Comparison of ENCODE assay signal across 1 fruit fly cellular context in the genomic region with DNA sequence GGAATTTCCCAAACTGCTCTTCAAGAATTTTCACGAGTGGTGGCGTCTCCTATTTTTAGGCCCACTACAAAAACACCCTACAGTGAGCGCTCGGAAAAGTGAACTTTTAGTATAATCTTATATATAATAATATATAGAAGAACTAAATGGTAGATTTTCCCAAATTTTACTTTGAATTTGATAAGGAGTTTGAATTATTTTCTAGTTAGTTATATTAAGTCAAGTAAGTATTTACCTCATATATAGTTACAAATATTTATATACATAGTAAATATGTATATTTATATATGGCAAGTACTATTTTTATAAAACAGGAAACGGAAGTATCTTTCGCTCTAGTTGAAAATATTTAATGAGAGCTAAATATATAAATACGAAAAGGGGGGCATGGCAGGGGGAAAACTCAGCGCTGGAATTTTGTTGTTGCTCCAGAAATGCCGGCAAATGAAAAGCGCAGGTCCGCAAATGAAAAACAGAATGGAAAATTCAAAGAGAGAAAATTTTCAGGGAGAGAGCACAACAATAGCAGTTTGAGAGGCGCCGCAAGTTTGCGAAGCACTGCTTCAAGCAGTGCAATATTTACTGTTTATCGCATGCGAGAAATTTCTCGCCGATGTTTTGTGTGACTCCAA.
A peak's percentile ranks its signal among the peaks of the same experiment; 100 is the strongest.
TF ChIP-seq lines count a peak whose summit lies in the region.

No protein-coding gene starts in this region.

TF ChIP-seq in whole organism, embryonic, 481 proteins besides CTCF, POLR2A, EP300 and RAD21 (continued from another document and continues in another):
- TF ChIP-seq CG14860 (GFP tag; IDR thresholded peaks at IDR 0.05; lab: Robert Waterston, UW; ENCODE audit: partially characterized antibody) (peak; percentile 45; the same call in 1 of the 3 replicates), Ada2b (GFP tag; IDR thresholded peaks at IDR 0.05; lab: Robert Waterston, UW) (no peak), CG11093 (GFP tag; IDR thresholded peaks at IDR 0.05; lab: Robert Waterston, UW) (no peak), CG2712 (tag; optimal IDR thresholded peaks at IDR 0.05; lab: Kevin White, UChicago) (peak; percentile 70), CG7963 (GFP tag; IDR thresholded peaks at IDR 0.05; lab: Robert Waterston, UW; ENCODE audit: partially characterized antibody) (peak; percentile 26; the same call in 1 of the 3 replicates), CG7928 (GFP tag; optimal IDR thresholded peaks at IDR 0.05; lab: Kevin White, UChicago) (no peak), bigmax (GFP tag; optimal IDR thresholded peaks at IDR 0.05; lab: Kevin White, UChicago) (no peak), CG11696 (GFP tag; IDR thresholded peaks at IDR 0.05; lab: Robert Waterston, UW) (no peak), ttk (GFP tag; IDR thresholded peaks at IDR 0.05; lab: Robert Waterston, UW) (no peak), Deaf1 (tag; optimal IDR thresholded peaks at IDR 0.05; lab: Kevin White, UChicago) (peak; percentile 7), zen2 (GFP tag; IDR thresholded peaks at IDR 0.05; lab: Robert Waterston, UW; ENCODE audit: partially characterized antibody) (no peak), CG12219 (GFP tag; optimal IDR thresholded peaks at IDR 0.05; lab: Kevin White, UChicago) (peak; percentile 5), Xrp1 (GFP tag; IDR thresholded peaks at IDR 0.05; lab: Robert Waterston, UW) (peak; percentile 9; the same call in 1 of the 2 replicates), Bgb (GFP tag; IDR thresholded peaks at IDR 0.05; lab: Robert Waterston, UW; ENCODE audit: partially characterized antibody) (peak; percentile 84), peb (GFP tag; IDR thresholded peaks at IDR 0.05; lab: Robert Waterston, UW) (no peak), jumu (GFP tag; optimal IDR thresholded peaks at IDR 0.05; lab: Kevin White, UChicago) (no peak), BtbVII (GFP tag; optimal IDR thresholded peaks at IDR 0.05; lab: Kevin White, UChicago) (peak; percentile 36), org-1 (GFP tag; optimal IDR thresholded peaks at IDR 0.05; lab: Kevin White, UChicago) (no peak), gro (GFP tag; optimal IDR thresholded peaks at IDR 0.05; lab: Kevin White, UChicago) (no peak), Optix (GFP tag; IDR thresholded peaks at IDR 0.05; lab: Robert Waterston, UW) (no peak; the same call in 2 of the 3 replicates), NC2β (GFP tag; optimal IDR thresholded peaks at IDR 0.05; lab: Kevin White, UChicago) (no peak), CG15696 (tag; optimal IDR thresholded peaks at IDR 0.05; lab: Kevin White, UChicago) (no peak), Jarid2 (GFP tag; optimal IDR thresholded peaks at IDR 0.05; lab: Kevin White, UChicago) (no peak), Myb (GFP tag; optimal IDR thresholded peaks at IDR 0.05; lab: Kevin White, UChicago) (no peak), lmd (GFP tag; IDR thresholded peaks at IDR 0.05; lab: Robert Waterston, UW) (no peak), Nf-YC (tag; optimal IDR thresholded peaks at IDR 0.05; lab: Kevin White, UChicago) (peak; percentile 53), CG6689 (GFP tag; IDR thresholded peaks at IDR 0.05; lab: Robert Waterston, UW) (no peak), Dad (GFP tag; optimal IDR thresholded peaks at IDR 0.05; lab: Kevin White, UChicago) (no peak), seq (GFP tag; IDR thresholded peaks at IDR 0.05; lab: Robert Waterston, UW) (no peak), Med (GFP tag; lab: Kevin White, UChicago) (peak; percentile 87), CG4820 (GFP tag; optimal IDR thresholded peaks at IDR 0.05; lab: Kevin White, UChicago) (no peak), Rfx (GFP tag; IDR thresholded peaks at IDR 0.05; lab: Robert Waterston, UW) (peak; percentile 12; the same call in 1 of the 2 replicates), CG17385 (GFP tag; optimal IDR thresholded peaks at IDR 0.05; lab: Kevin White, UChicago) (peak; percentile 35), Poxn (GFP tag; IDR thresholded peaks at IDR 0.05; lab: Robert Waterston, UW) (no peak), CG3726 (GFP tag; IDR thresholded peaks at IDR 0.05; lab: Robert Waterston, UW) (no peak), nom (GFP tag; optimal IDR thresholded peaks at IDR 0.05; lab: Kevin White, UChicago) (no peak), chn (GFP tag; optimal IDR thresholded peaks at IDR 0.05; lab: Kevin White, UChicago) (no peak), scrt (GFP tag; optimal IDR thresholded peaks at IDR 0.05; lab: Kevin White, UChicago) (peak; percentile 31), fd102C (GFP tag; optimal IDR thresholded peaks at IDR 0.05; lab: Kevin White, UChicago) (no peak), Pdp1 (GFP tag; optimal IDR thresholded peaks at IDR 0.05; lab: Kevin White, UChicago) (no peak), pzg (GFP tag; optimal IDR thresholded peaks at IDR 0.05; lab: Kevin White, UChicago) (no peak), gcm2 (GFP tag; optimal IDR thresholded peaks at IDR 0.05; lab: Kevin White, UChicago) (no peak), toy (GFP tag; IDR thresholded peaks at IDR 0.05; lab: Robert Waterston, UW) (no peak), dysf (GFP tag; IDR thresholded peaks at IDR 0.05; lab: Robert Waterston, UW) (0 out of 3 replicates have a peak, but pooled peaks have one; percentile 49), CG17186 (GFP tag; optimal IDR thresholded peaks at IDR 0.05; lab: Kevin White, UChicago) (no peak), Eip74EF (GFP tag; optimal IDR thresholded peaks at IDR 0.05; lab: Kevin White, UChicago) (peak; percentile 42 to 55), CG2678 (tag; optimal IDR thresholded peaks at IDR 0.05; lab: Kevin White, UChicago) (peak; percentile 70), psq (GFP tag; optimal IDR thresholded peaks at IDR 0.05; lab: Kevin White, UChicago) (no peak), TFAM (GFP tag; optimal IDR thresholded peaks at IDR 0.05; lab: Kevin White, UChicago) (no peak), usp (GFP tag; optimal IDR thresholded peaks at IDR 0.05; lab: Kevin White, UChicago) (no peak), ewg (GFP tag; optimal IDR thresholded peaks at IDR 0.05; lab: Kevin White, UChicago) (peak; percentile 92), H15 (GFP tag; IDR thresholded peaks at IDR 0.05; lab: Robert Waterston, UW) (peak; percentile 52; the same call in 2 of the 3 replicates), ssp (GFP tag; IDR thresholded peaks at IDR 0.05; lab: Robert Waterston, UW) (no peak), CG1529 (GFP tag; optimal IDR thresholded peaks at IDR 0.05; lab: Kevin White, UChicago) (no peak), Oli (tag; optimal IDR thresholded peaks at IDR 0.05; lab: Kevin White, UChicago) (no peak), CG2116 (GFP tag; optimal IDR thresholded peaks at IDR 0.05; lab: Kevin White, UChicago) (no peak), CG5245 (GFP tag; optimal IDR thresholded peaks at IDR 0.05; lab: Kevin White, UChicago) (no peak), CG10654 (GFP tag; optimal IDR thresholded peaks at IDR 0.05; lab: Kevin White, UChicago) (no peak), row (GFP tag; IDR thresholded peaks at IDR 0.05; lab: Robert Waterston, UW) (peak; percentile 38; the same call in 2 of the 3 replicates), ro (GFP tag; IDR thresholded peaks at IDR 0.05; lab: Robert Waterston, UW) (no peak), CG15479 (GFP tag; optimal IDR thresholded peaks at IDR 0.05; lab: Kevin White, UChicago) (no peak), pfk (GFP tag; optimal IDR thresholded peaks at IDR 0.05; lab: Kevin White, UChicago) (no peak), cad (GFP tag; optimal IDR thresholded peaks at IDR 0.05; lab: Kevin White, UChicago) (peak; percentile 99), hbn (GFP tag; IDR thresholded peaks at IDR 0.05; lab: Robert Waterston, UW; ENCODE audit: partially characterized antibody) (peak; percentile 22; the same call in 1 of the 2 replicates), CG15073 (GFP tag; optimal IDR thresholded peaks at IDR 0.05; lab: Kevin White, UChicago) (no peak), Gsc (GFP tag; IDR thresholded peaks at IDR 0.05; lab: Robert Waterston, UW) (no peak), CG18011 (GFP tag; optimal IDR thresholded peaks at IDR 0.05; lab: Kevin White, UChicago) (no peak), phol (tag; optimal IDR thresholded peaks at IDR 0.05; lab: Kevin White, UChicago) (peak; percentile 16), ac (GFP tag; optimal IDR thresholded peaks at IDR 0.05; lab: Kevin White, UChicago) (no peak), chm (GFP tag; IDR thresholded peaks at IDR 0.05; lab: Robert Waterston, UW) (no peak), CG16779 (GFP tag; IDR thresholded peaks at IDR 0.05; lab: Robert Waterston, UW) (no peak), CG6813 (GFP tag; optimal IDR thresholded peaks at IDR 0.05; lab: Kevin White, UChicago) (no peak), kay (GFP tag; optimal IDR thresholded peaks at IDR 0.05; lab: Kevin White, UChicago) (no peak), CG4360 (GFP tag; IDR thresholded peaks at IDR 0.05; lab: Robert Waterston, UW) (peak; percentile 52; the same call in 1 of the 2 replicates), CG17328 (GFP tag; IDR thresholded peaks at IDR 0.05; lab: Robert Waterston, UW) (no peak), bab2 (GFP tag; optimal IDR thresholded peaks at IDR 0.05; lab: Kevin White, UChicago) (no peak), CG11456 (GFP tag; IDR thresholded peaks at IDR 0.05; lab: Robert Waterston, UW) (no peak; the same call in 2 of the 3 replicates), CG11247 (GFP tag; IDR thresholded peaks at IDR 0.05; lab: Robert Waterston, UW) (peak; percentile 7; the same call in 1 of the 2 replicates), sens (GFP tag; lab: Kevin White, UChicago) (peak; percentile 28), disco-r (GFP tag; optimal IDR thresholded peaks at IDR 0.05; lab: Kevin White, UChicago) (no peak), Spps (tag; optimal IDR thresholded peaks at IDR 0.05; lab: Kevin White, UChicago) (no peak), Chrac-16 (GFP tag; optimal IDR thresholded peaks at IDR 0.05; lab: Kevin White, UChicago) (no peak), dm (GFP tag; optimal IDR thresholded peaks at IDR 0.05; lab: Kevin White, UChicago) (no peak), CG8765 (GFP tag; IDR thresholded peaks at IDR 0.05; lab: Robert Waterston, UW) (no peak), maf-S (GFP tag; optimal IDR thresholded peaks at IDR 0.05; lab: Kevin White, UChicago) (no peak), CG3407 (GFP tag; optimal IDR thresholded peaks at IDR 0.05; lab: Kevin White, UChicago) (peak; percentile 38), CG10274 (GFP tag; optimal IDR thresholded peaks at IDR 0.05; lab: Kevin White, UChicago) (no peak), CG30403 (GFP tag; optimal IDR thresholded peaks at IDR 0.05; lab: Kevin White, UChicago) (no peak), CoRest (tag; optimal IDR thresholded peaks at IDR 0.05; lab: Kevin White, UChicago) (no peak), Sin3A (optimal IDR thresholded peaks at IDR 0.05; lab: Kevin White, UChicago) (no peak), mld (GFP tag; IDR thresholded peaks at IDR 0.05; lab: Robert Waterston, UW; ENCODE audit: partially characterized antibody) (no peak), ci (GFP tag; IDR thresholded peaks at IDR 0.05; lab: Robert Waterston, UW) (peak; percentile 69), CG2120 (GFP tag; optimal IDR thresholded peaks at IDR 0.05; lab: Kevin White, UChicago) (no peak), hkb (optimal IDR thresholded peaks at IDR 0.05; lab: Kevin White, UChicago) (no peak), hkb (GFP tag; IDR thresholded peaks at IDR 0.05; lab: Robert Waterston, UW) (0 out of 2 replicates have a peak, but pooled peaks have one; percentile 14), Aef1 (GFP tag; IDR thresholded peaks at IDR 0.05; lab: Robert Waterston, UW) (no peak), fd64A (GFP tag; optimal IDR thresholded peaks at IDR 0.05; lab: Kevin White, UChicago) (no peak), Camta (GFP tag; optimal IDR thresholded peaks at IDR 0.05; lab: Kevin White, UChicago) (no peak), ftz-f1 (GFP tag; optimal IDR thresholded peaks at IDR 0.05; lab: Kevin White, UChicago) (no peak), cas (GFP tag; IDR thresholded peaks at IDR 0.05; lab: Robert Waterston, UW) (no peak), C15 (GFP tag; IDR thresholded peaks at IDR 0.05; lab: Robert Waterston, UW) (no peak), repo (GFP tag; optimal IDR thresholded peaks at IDR 0.05; lab: Kevin White, UChicago) (no peak), CG17359 (tag; optimal IDR thresholded peaks at IDR 0.05; lab: Kevin White, UChicago) (peak; percentile 9), CG32772 (GFP tag; IDR thresholded peaks at IDR 0.05; lab: Robert Waterston, UW) (no peak), Sox102F (GFP tag; optimal IDR thresholded peaks at IDR 0.05; lab: Kevin White, UChicago) (peak; percentile 23), sqz (GFP tag; optimal IDR thresholded peaks at IDR 0.05; lab: Kevin White, UChicago) (no peak), lilli (GFP tag; optimal IDR thresholded peaks at IDR 0.05; lab: Kevin White, UChicago) (no peak), CG10462 (GFP tag; optimal IDR thresholded peaks at IDR 0.05; lab: Kevin White, UChicago) (no peak), dimm (GFP tag; IDR thresholded peaks at IDR 0.05; lab: Robert Waterston, UW) (no peak), CG18262 (tag; optimal IDR thresholded peaks at IDR 0.05; lab: Kevin White, UChicago) (peak; percentile 64), Hr78 (GFP tag; optimal IDR thresholded peaks at IDR 0.05; lab: Kevin White, UChicago) (no peak), CG2129 (GFP tag; IDR thresholded peaks at IDR 0.05; lab: Robert Waterston, UW; ENCODE audit: partially characterized antibody) (no peak), CG8281 (tag; optimal IDR thresholded peaks at IDR 0.05; lab: Kevin White, UChicago) (no peak), CG1647 (GFP tag; optimal IDR thresholded peaks at IDR 0.05; lab: Kevin White, UChicago) (no peak), sim (GFP tag; IDR thresholded peaks at IDR 0.05; lab: Robert Waterston, UW) (no peak), Lhr (GFP tag; optimal IDR thresholded peaks at IDR 0.05; lab: Kevin White, UChicago) (no peak), sens-2 (GFP tag; IDR thresholded peaks at IDR 0.05; lab: Robert Waterston, UW) (no peak), inv (GFP tag; IDR thresholded peaks at IDR 0.05; lab: Robert Waterston, UW; ENCODE audit: partially characterized antibody) (peak; percentile 36; the same call in 1 of the 2 replicates), CG17361 (GFP tag; IDR thresholded peaks at IDR 0.05; lab: Robert Waterston, UW) (peak; percentile 64; the same call in 1 of the 3 replicates), tll (GFP tag; optimal IDR thresholded peaks at IDR 0.05; lab: Kevin White, UChicago) (no peak), ato (GFP tag; IDR thresholded peaks at IDR 0.05; lab: Robert Waterston, UW; ENCODE audit: partially characterized antibody) (peak; percentile 61; the same call in 1 of the 2 replicates), CG30020 (tag; optimal IDR thresholded peaks at IDR 0.05; lab: Kevin White, UChicago) (no peak), gt (GFP tag; IDR thresholded peaks at IDR 0.05; lab: Robert Waterston, UW) (no peak), CG33557 (GFP tag; optimal IDR thresholded peaks at IDR 0.05; lab: Kevin White, UChicago) (no peak), nerfin-2 (GFP tag; IDR thresholded peaks at IDR 0.05; lab: Robert Waterston, UW; ENCODE audit: partially characterized antibody) (peak; percentile 70), pho (GFP tag; optimal IDR thresholded peaks at IDR 0.05; lab: Kevin White, UChicago) (no peak)
